Fruit fly (Drosophila melanogaster) whole organism, embryonic: ENCODE data around the gene CG17191.

ENCODE experiments used
- Adf1 ChIP-seq: fragments of 200-800 bp; sonication (Bioruptor generic); IDR thresholded peaks from 2 replicates; pipeline ENCODE4 v1.3.6; 2022; ENCODE audit warnings: missing biosample characterization, missing genetic modification characterization
- Bdp1 ChIP-seq: fragments of 200-800 bp; sonication (Bioruptor generic); optimal IDR thresholded peaks from 3 replicates; lab custom pipeline; 2016; ENCODE audit warnings: missing biosample characterization, missing genetic modification characterization
- CG1024 ChIP-seq: fragments of 200-800 bp; sonication (Bioruptor generic); IDR thresholded peaks from 2 replicates; pipeline ENCODE4 v1.3.6; 2022; ENCODE audit warnings: missing biosample characterization, missing genetic modification characterization
- CG10565 ChIP-seq: fragments of 200-800 bp; sonication (Bioruptor generic); optimal IDR thresholded peaks from 3 replicates; lab custom pipeline; 2016; ENCODE audit warnings: missing biosample characterization, mild to moderate bottlenecking, missing genetic modification characterization
- CG10979 ChIP-seq: fragments of 200-800 bp; sonication (Bioruptor generic); optimal IDR thresholded peaks from 2 replicates; lab custom pipeline; 2018; ENCODE audit warnings: missing biosample characterization, mild to moderate bottlenecking, missing genetic modification characterization, moderate library complexity
- CG11398 ChIP-seq: fragments of 200-800 bp; sonication (Bioruptor generic); optimal IDR thresholded peaks from 2 replicates; lab custom pipeline; 2016; ENCODE audit warnings: missing biosample characterization, missing genetic modification characterization
- CG15011 ChIP-seq: fragments of 200-800 bp; sonication (Bioruptor generic); optimal IDR thresholded peaks from 3 replicates; lab custom pipeline; 2018; ENCODE audit warnings: missing biosample characterization, mild to moderate bottlenecking, missing genetic modification characterization
- CG16779 ChIP-seq: fragments of 200-800 bp; sonication (Bioruptor generic); IDR thresholded peaks from 2 replicates; pipeline ENCODE4 v1.3.6; 2022; ENCODE audit warnings: missing biosample characterization, missing genetic modification characterization
- CG18764 ChIP-seq: fragments of 200-800 bp; sonication (Bioruptor generic); optimal IDR thresholded peaks from 3 replicates; lab custom pipeline; 2016; ENCODE audit warnings: missing biosample characterization, missing genetic modification characterization
- CG2199 ChIP-seq: fragments of 200-800 bp; sonication (Bioruptor generic); IDR thresholded peaks from 3 replicates; pipeline ENCODE4 v1.3.6; 2022; ENCODE audit warnings: missing biosample characterization, missing genetic modification characterization
- CG31388 ChIP-seq: fragments of 200-800 bp; sonication (Bioruptor generic); optimal IDR thresholded peaks from 2 replicates; lab custom pipeline; 2016; ENCODE audit warnings: missing biosample characterization, missing genetic modification characterization
- CG3726 ChIP-seq: fragments of 200-800 bp; sonication (Bioruptor generic); IDR thresholded peaks from 3 replicates; pipeline ENCODE4, ENCODE4 v1.3.6; 2022; ENCODE audit warnings: missing biosample characterization, missing genetic modification characterization
- CG3847 ChIP-seq: fragments of 200-800 bp; sonication (Bioruptor generic); IDR thresholded peaks from 2 replicates; pipeline ENCODE4 v1.3.6; 2022; ENCODE audit warnings: missing biosample characterization, missing genetic modification characterization
- CG4360 ChIP-seq: fragments of 200-800 bp; sonication (Bioruptor generic); IDR thresholded peaks from 2 replicates; pipeline ENCODE4 v1.3.6; 2022; ENCODE audit warnings: missing biosample characterization, missing genetic modification characterization
- CG43689 ChIP-seq: fragments of 200-800 bp; sonication (Bioruptor generic); IDR thresholded peaks from 2 replicates; pipeline ENCODE4 v1.3.6; 2022; ENCODE audit warnings: missing biosample characterization, missing genetic modification characterization
- CG4730 ChIP-seq: fragments of 200-800 bp; sonication (Bioruptor generic); IDR thresholded peaks from 2 replicates; pipeline ENCODE4 v1.3.6; 2022; ENCODE audit warnings: missing biosample characterization, missing genetic modification characterization
- Dip3 ChIP-seq: fragments of 200-800 bp; sonication (Bioruptor generic); optimal IDR thresholded peaks from 3 replicates; lab custom pipeline; 2016; ENCODE audit warnings: missing biosample characterization, missing genetic modification characterization
- Doc3 ChIP-seq: fragments of 200-800 bp; sonication (Bioruptor generic); IDR thresholded peaks from 3 replicates; pipeline ENCODE4 v1.3.6; 2022; ENCODE audit warnings: missing biosample characterization, missing genetic modification characterization; ENCODE audit not compliant: partially characterized antibody
- ERR ChIP-seq: fragments of 200-800 bp; sonication (Bioruptor generic); optimal IDR thresholded peaks from 2 replicates; lab custom pipeline; 2016; ENCODE audit warnings: missing biosample characterization, missing genetic modification characterization
- Eip74EF ChIP-seq, 2 experiments: fragments of 200-800 bp in 1 of 2; fragments of >200 bp in 1 of 2; sonication (Bioruptor generic) in 1 of 2; optimal IDR thresholded peaks; 2 replicates each; lab custom pipeline; 2017 to 2019; ENCODE audit warnings: missing biosample characterization in 2 of 2, missing genetic modification characterization in 2 of 2, mild to moderate bottlenecking in 1 of 2, moderate library complexity in 1 of 2
- HmgZ ChIP-seq: fragments of 200-800 bp; sonication (Bioruptor generic); optimal IDR thresholded peaks from 2 replicates; lab custom pipeline; 2018; ENCODE audit warnings: missing biosample characterization, mild to moderate bottlenecking, missing genetic modification characterization
- Jarid2 ChIP-seq: fragments of 200-800 bp; sonication (Bioruptor generic); optimal IDR thresholded peaks from 3 replicates; lab custom pipeline; 2017; ENCODE audit warnings: mild to moderate bottlenecking, missing biosample characterization, missing genetic modification reagents, missing genetic modification characterization
- Lim3 ChIP-seq: fragments of 200-800 bp; sonication (Bioruptor generic); IDR thresholded peaks from 2 replicates; pipeline ENCODE4 v1.3.6; 2022; ENCODE audit warnings: missing biosample characterization, missing genetic modification characterization
- Neu2 ChIP-seq: fragments of 200-800 bp; sonication (Bioruptor generic); optimal IDR thresholded peaks from 3 replicates; lab custom pipeline; 2016; ENCODE audit warnings: missing biosample characterization, missing genetic modification characterization, borderline replicate concordance
- Nf-YB ChIP-seq: fragments of 200-800 bp; sonication (Bioruptor generic); optimal IDR thresholded peaks from 3 replicates; lab custom pipeline; 2019; ENCODE audit warnings: missing biosample characterization, mild to moderate bottlenecking, missing genetic modification characterization, moderate library complexity
- PHDP ChIP-seq: fragments of 200-800 bp; sonication (Bioruptor generic); optimal IDR thresholded peaks from 3 replicates; lab custom pipeline; 2018; ENCODE audit warnings: missing biosample characterization, mild to moderate bottlenecking, missing genetic modification characterization, moderate library complexity
- Ravus ChIP-seq: fragments of 200-800 bp; sonication (Bioruptor generic); IDR thresholded peaks from 2 replicates; pipeline ENCODE4 v1.3.6; 2022; ENCODE audit warnings: missing biosample characterization, missing genetic modification characterization
- Rfx ChIP-seq: fragments of 200-800 bp; sonication (Bioruptor generic); IDR thresholded peaks from 2 replicates; pipeline ENCODE4 v1.3.6; 2022; ENCODE audit warnings: missing biosample characterization, missing genetic modification characterization
- YL-1 ChIP-seq: fragments of 200-800 bp; sonication (Bioruptor generic); optimal IDR thresholded peaks from 3 replicates; lab custom pipeline; 2017; ENCODE audit warnings: missing biosample characterization, mild to moderate bottlenecking, missing genetic modification characterization
- ap ChIP-seq: fragments of 200-800 bp; sonication (Bioruptor generic); IDR thresholded peaks from 2 replicates; pipeline ENCODE4 v1.3.6; 2022; ENCODE audit warnings: missing biosample characterization, missing genetic modification characterization
- croc ChIP-seq: fragments of 200-800 bp; sonication (Bioruptor generic); conservative IDR thresholded peaks from 3 replicates; pipeline ENCODE4 v1.3.6; 2022; ENCODE audit warnings: missing biosample characterization, missing genetic modification characterization
- crol ChIP-seq: fragments of 200-800 bp; sonication (Bioruptor generic); IDR thresholded peaks from 2 replicates; pipeline ENCODE4 v1.3.6; 2022; ENCODE audit warnings: missing biosample characterization, missing genetic modification characterization
- ems ChIP-seq: fragments of 200-800 bp; sonication (Bioruptor generic); optimal IDR thresholded peaks from 3 replicates; lab custom pipeline; 2016; ENCODE audit warnings: missing biosample characterization, missing genetic modification characterization
- fd102C ChIP-seq: fragments of 200-800 bp; sonication (Bioruptor generic); optimal IDR thresholded peaks from 2 replicates; lab custom pipeline; 2018; ENCODE audit warnings: missing biosample characterization, mild to moderate bottlenecking, missing genetic modification characterization, moderate library complexity
- grau ChIP-seq: fragments of 200-800 bp; optimal IDR thresholded peaks from 3 replicates; lab custom pipeline; 2019; ENCODE audit warnings: missing biosample characterization, mild to moderate bottlenecking, missing genetic modification characterization, moderate library complexity
- gsb-n ChIP-seq: fragments of 200-800 bp; sonication (Bioruptor generic); optimal IDR thresholded peaks from 3 replicates; lab custom pipeline; 2018; ENCODE audit warnings: missing biosample characterization, mild to moderate bottlenecking, missing genetic modification characterization
- ham ChIP-seq: fragments of 200-800 bp; sonication (Bioruptor generic); IDR thresholded peaks from 2 replicates; pipeline ENCODE4 v1.3.6; 2022; ENCODE audit warnings: missing biosample characterization, missing genetic modification characterization
- hth ChIP-seq: fragments of >200 bp; optimal IDR thresholded peaks from 2 replicates; lab custom pipeline; 2017; ENCODE audit warnings: inconsistent platforms
- peb ChIP-seq: fragments of 200-800 bp; sonication (Bioruptor generic); IDR thresholded peaks from 2 replicates; pipeline ENCODE4 v1.3.6; 2022; ENCODE audit warnings: missing biosample characterization, missing genetic modification characterization
- run ChIP-seq: fragments of 200-800 bp; sonication (Bioruptor generic); optimal IDR thresholded peaks from 3 replicates; lab custom pipeline; 2018; ENCODE audit warnings: missing biosample characterization, mild to moderate bottlenecking, missing genetic modification characterization
- sc ChIP-seq, 3 experiments: fragments of >200 bp in 2 of 3; fragments of 200-800 bp in 1 of 3; sonication (Bioruptor generic) in 1 of 3; optimal IDR thresholded peaks; 2 replicates in 2 of 3; 3 replicates in 1 of 3; lab custom pipeline; 2017; ENCODE audit warnings: mild to moderate bottlenecking in 1 of 3, missing biosample characterization in 1 of 3, missing genetic modification characterization in 1 of 3, missing genetic modification reagents in 1 of 3
- sd ChIP-seq: fragments of 200-800 bp; sonication (Bioruptor generic); optimal IDR thresholded peaks from 3 replicates; lab custom pipeline; 2018; ENCODE audit warnings: missing biosample characterization, mild to moderate bottlenecking, missing genetic modification characterization, moderate library complexity
- shn ChIP-seq: fragments of 200-800 bp; sonication (Bioruptor generic); optimal IDR thresholded peaks from 3 replicates; lab custom pipeline; 2016; ENCODE audit warnings: missing biosample characterization, missing genetic modification characterization
- sim ChIP-seq: fragments of 200-800 bp; sonication (Bioruptor generic); IDR thresholded peaks from 2 replicates; pipeline ENCODE4 v1.3.6; 2022; ENCODE audit warnings: missing biosample characterization, missing genetic modification characterization
- sima ChIP-seq: fragments of 200-800 bp; sonication (Bioruptor generic); optimal IDR thresholded peaks from 2 replicates; lab custom pipeline; 2016; ENCODE audit warnings: missing biosample characterization, missing genetic modification characterization
- tll ChIP-seq, 2 experiments: fragments of 200-800 bp in 1 of 2; fragments of >200 bp in 1 of 2; sonication (Bioruptor generic) in 1 of 2; optimal IDR thresholded peaks; 2 replicates each; lab custom pipeline; 2017 to 2019; ENCODE audit warnings: missing biosample characterization in 2 of 2, missing genetic modification characterization in 2 of 2, mild to moderate bottlenecking in 1 of 2, moderate library complexity in 1 of 2
- unc-4 ChIP-seq: fragments of 200-800 bp; sonication (Bioruptor generic); IDR thresholded peaks from 2 replicates; pipeline ENCODE4 v1.3.6; 2022; ENCODE audit warnings: missing biosample characterization, missing genetic modification characterization; ENCODE audit not compliant: partially characterized antibody
- vnd ChIP-seq: fragments of 200-800 bp; sonication (Bioruptor generic); IDR thresholded peaks from 3 replicates; pipeline ENCODE4 v1.3.6; 2022; ENCODE audit warnings: missing biosample characterization, missing genetic modification characterization; ENCODE audit not compliant: partially characterized antibody
- wor ChIP-seq: fragments of 200-800 bp; sonication (Bioruptor generic); IDR thresholded peaks from 2 replicates; pipeline ENCODE4 v1.3.6; 2022; ENCODE audit warnings: missing biosample characterization, missing genetic modification characterization
- z ChIP-seq: fragments of 200-800 bp; sonication (Bioruptor generic); IDR thresholded peaks from 3 replicates; pipeline ENCODE4 v1.3.6; 2022; ENCODE audit warnings: missing biosample characterization, missing genetic modification characterization

CG17191 gene

DNA sequence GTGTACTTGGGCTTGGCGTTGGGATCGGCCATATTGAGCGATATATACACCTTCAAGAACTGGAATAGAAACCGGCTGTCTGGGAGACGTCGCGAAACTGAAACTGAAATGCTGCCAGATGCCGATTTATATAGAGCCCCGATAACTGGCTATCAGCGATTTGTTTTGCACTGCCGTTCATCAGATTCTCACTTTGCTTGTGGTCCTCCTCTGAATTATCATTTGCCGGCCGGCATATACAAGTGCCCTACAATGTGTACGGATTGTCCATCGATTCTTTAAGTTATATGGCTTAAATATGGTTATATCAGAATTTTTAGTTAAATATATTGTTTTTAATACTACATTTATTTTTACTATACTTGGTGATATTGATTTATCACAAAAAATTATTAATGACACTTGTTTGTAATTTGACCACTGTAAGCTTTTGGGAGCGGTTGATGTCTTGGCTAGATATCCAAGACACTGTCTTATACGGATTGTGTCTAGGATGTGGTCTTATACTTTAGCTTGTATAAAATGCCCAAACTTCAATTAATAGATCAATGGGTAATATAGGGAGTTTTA, 31.1 kb downstream of the CG17191 start, which contains the start of gene CG31075 (continued):
- no peak for TF ChIP-seq Bdp1
- TF ChIP-seq sd (tag; lab: Kevin White, UChicago), result no peak
- no peak for TF ChIP-seq ham (GFP tag; lab: Robert Waterston, UW)
- TF ChIP-seq z, result no peak
- TF ChIP-seq CG4360 (GFP tag; lab: Robert Waterston, UW), result no peak
- TF ChIP-seq CG4730 (GFP tag; lab: Robert Waterston, UW), result no peak
- no peak for TF ChIP-seq CG10565 (GFP tag; lab: Kevin White, UChicago)
- TF ChIP-seq fd102C (GFP tag; lab: Kevin White, UChicago), result no peak
- TF ChIP-seq Eip74EF (GFP tag; optimal IDR thresholded peaks at IDR 0.05; lab: Kevin White, UChicago), result no peak
- no peak for TF ChIP-seq CG3726
- TF ChIP-seq vnd (GFP tag; lab: Robert Waterston, UW), result no peak
- peak; percentile 46; the same call in 1 of the 3 replicates for TF ChIP-seq CG2199 (GFP tag; lab: Robert Waterston, UW)
- no peak for TF ChIP-seq CG31388 (GFP tag; lab: Kevin White, UChicago)
- TF ChIP-seq Dip3 (GFP tag; lab: Kevin White, UChicago), result peak; percentile 23
- TF ChIP-seq shn (GFP tag; lab: Kevin White, UChicago), result no peak
- TF ChIP-seq CG10979 (tag; lab: Kevin White, UChicago), result peak; percentile 15
- TF ChIP-seq HmgZ (tag; lab: Kevin White, UChicago), result peak; percentile 22
- TF ChIP-seq CG16779 (GFP tag; lab: Robert Waterston, UW), result no peak
- peak; percentile 30; the same call in 1 of the 2 replicates for TF ChIP-seq CG43689 (GFP tag; lab: Robert Waterston, UW)
- no peak for TF ChIP-seq Nf-YB
- no peak for TF ChIP-seq sima (GFP tag; lab: Kevin White, UChicago)
- no peak for TF ChIP-seq YL-1 (GFP tag; lab: Kevin White, UChicago)
- TF ChIP-seq Doc3 (GFP tag; lab: Robert Waterston, UW), result no peak
- TF ChIP-seq gsb-n (tag; lab: Kevin White, UChicago), result no peak
- TF ChIP-seq grau (tag; lab: Kevin White, UChicago), result peak; percentile 56
- TF ChIP-seq peb (GFP tag; lab: Robert Waterston, UW), result no peak
- peak; percentile 25 for TF ChIP-seq Jarid2 (GFP tag; lab: Kevin White, UChicago)
- TF ChIP-seq Adf1, result peak; percentile 42
- TF ChIP-seq Neu2 (GFP tag; lab: Kevin White, UChicago), result no peak
- no peak for TF ChIP-seq unc-4 (GFP tag; lab: Robert Waterston, UW)
- no peak for TF ChIP-seq CG18764 (GFP tag; lab: Kevin White, UChicago)
- no peak for TF ChIP-seq tll (GFP tag; optimal IDR thresholded peaks at IDR 0.05; lab: Kevin White, UChicago)
- peak; percentile 59 for TF ChIP-seq CG3847 (GFP tag; lab: Robert Waterston, UW)
- TF ChIP-seq ems (GFP tag; lab: Kevin White, UChicago), result no peak
- TF ChIP-seq CG11398 (GFP tag; lab: Kevin White, UChicago), result no peak
- peak; percentile 40 for TF ChIP-seq PHDP
- peak; percentile 0 for TF ChIP-seq run (tag; lab: Kevin White, UChicago)
- peak; percentile 41; the same call in 1 of the 2 replicates for TF ChIP-seq CG1024
- TF ChIP-seq Lim3 (GFP tag; lab: Robert Waterston, UW), result no peak
- peak; percentile 20 for TF ChIP-seq Ravus (GFP tag; lab: Robert Waterston, UW)
- TF ChIP-seq croc (GFP tag; lab: Robert Waterston, UW), result no peak
- TF ChIP-seq crol (GFP tag; lab: Robert Waterston, UW), result no peak
- peak; percentile 83 for TF ChIP-seq Rfx
- peak; percentile 39 for TF ChIP-seq CG15011
- no peak for TF ChIP-seq sc (optimal IDR thresholded peaks at IDR 0.05; lab: Kevin White, UChicago)
- no peak for TF ChIP-seq sc (GFP tag; optimal IDR thresholded peaks at IDR 0.05; lab: Kevin White, UChicago)
- no peak for TF ChIP-seq ERR (GFP tag; lab: Kevin White, UChicago)
- TF ChIP-seq wor (GFP tag; lab: Robert Waterston, UW), result 0 out of 2 replicates have a peak, but pooled peaks have one; percentile 29
- peak; percentile 33 for TF ChIP-seq ap (GFP tag; lab: Robert Waterston, UW)
- no peak for TF ChIP-seq hth (lab: Kevin White, UChicago)
- no peak for TF ChIP-seq sim (GFP tag; lab: Robert Waterston, UW)
